Worm (Caenorhabditis elegans): ENCODE results near the gene fars-3.

ce11 chrII:8457438-8457837 lies 7.2 kb upstream of the fars-3 start, which contains the start of gene zyg-9:
- no peak for TF ChIP-seq ama-1 (optimal IDR thresholded peaks at IDR 0.05)
- TF ChIP-seq zip-2 (tag; optimal IDR thresholded peaks at IDR 0.05): no peak
- no peak for TF ChIP-seq pqm-1 (tag; optimal IDR thresholded peaks at IDR 0.05)
- TF ChIP-seq nhr-11 (tag; optimal IDR thresholded peaks at IDR 0.05): no peak
- TF ChIP-seq nhr-111 (GFP tag; optimal IDR thresholded peaks at IDR 0.05): no peak
- TF ChIP-seq arid-1 (GFP tag; conservative IDR thresholded peaks at IDR 0.05): no peak
- TF ChIP-seq lsy-2 (tag; optimal IDR thresholded peaks at IDR 0.05): peak in 1 of 2 experiments; percentile 60
- no peak for TF ChIP-seq mxl-3 (GFP tag; optimal IDR thresholded peaks at IDR 0.05)
- no peak for TF ChIP-seq lin-1 (GFP tag; IDR thresholded peaks at IDR 0.05)
